Fruit fly (Drosophila melanogaster) whole organism, adult: ENCODE measurements around the gene CG16854.
A peak's percentile ranks its signal among the peaks of the same experiment; 100 is the strongest.

Experiments
- CG11617 ChIP-seq: fragments of 200-800 bp; sonication (Bioruptor generic); optimal IDR thresholded peaks from 2 replicates; lab custom pipeline; 2017; ENCODE audit warnings: mild to moderate bottlenecking, missing biosample characterization, missing genetic modification reagents, missing genetic modification characterization
- CG12768 ChIP-seq: fragments of 200-800 bp; sonication (Bioruptor generic); optimal IDR thresholded peaks from 2 replicates; lab custom pipeline; 2017; ENCODE audit warnings: missing biosample characterization, missing genetic modification characterization, mild to moderate bottlenecking, moderate library complexity, missing genetic modification reagents
- CG14711 ChIP-seq: fragments of 200-800 bp; sonication (Bioruptor generic); optimal IDR thresholded peaks from 2 replicates; lab custom pipeline; 2018; ENCODE audit warnings: missing biosample characterization, mild to moderate bottlenecking, missing genetic modification characterization, moderate library complexity
- CG1620 ChIP-seq: fragments of 200-800 bp; sonication (Bioruptor generic); optimal IDR thresholded peaks from 2 replicates; lab custom pipeline; 2016; ENCODE audit warnings: missing biosample characterization, missing genetic modification characterization
- CG33017 ChIP-seq: fragments of 200-800 bp; sonication (Bioruptor generic); optimal IDR thresholded peaks from 2 replicates; lab custom pipeline; 2018; ENCODE audit warnings: missing biosample characterization, mild to moderate bottlenecking, missing genetic modification characterization, moderate library complexity
- CG5204 ChIP-seq: fragments of 200-800 bp; sonication (Bioruptor generic); optimal IDR thresholded peaks from 2 replicates; lab custom pipeline; 2016; ENCODE audit warnings: missing biosample characterization, missing genetic modification characterization
- CG7045 ChIP-seq: fragments of 200-800 bp; sonication (Bioruptor generic); optimal IDR thresholded peaks from 2 replicates; lab custom pipeline; 2017; ENCODE audit warnings: missing biosample characterization, mild to moderate bottlenecking, missing genetic modification characterization
- CG7101 ChIP-seq: fragments of 200-800 bp; sonication (Bioruptor generic); optimal IDR thresholded peaks from 2 replicates; lab custom pipeline; 2018; ENCODE audit warnings: missing biosample characterization, mild to moderate bottlenecking, missing genetic modification characterization, moderate library complexity
- Clk ChIP-seq: fragments of 200-800 bp; sonication (Bioruptor generic); optimal IDR thresholded peaks from 2 replicates; lab custom pipeline; 2017; ENCODE audit warnings: missing biosample characterization, missing genetic modification characterization
- Crg-1 ChIP-seq: fragments of 200-800 bp; sonication (Bioruptor generic); optimal IDR thresholded peaks from 2 replicates; lab custom pipeline; 2016; ENCODE audit warnings: missing biosample characterization, missing genetic modification characterization
- Hr96 ChIP-seq: fragments of 200-800 bp; sonication (Bioruptor generic); optimal IDR thresholded peaks from 2 replicates; lab custom pipeline; 2016; ENCODE audit warnings: missing biosample characterization, missing genetic modification characterization
- Mnt ChIP-seq: fragments of 200-800 bp; sonication (Bioruptor generic); optimal IDR thresholded peaks from 2 replicates; lab custom pipeline; 2016; ENCODE audit warnings: missing biosample characterization, mild to moderate bottlenecking, missing genetic modification characterization
- bab1 ChIP-seq: fragments of 200-800 bp; sonication (Bioruptor generic); optimal IDR thresholded peaks from 3 replicates; lab custom pipeline; 2019; ENCODE audit warnings: missing biosample characterization, mild to moderate bottlenecking, missing genetic modification characterization, moderate library complexity
- cic ChIP-seq: fragments of 200-800 bp; sonication (Bioruptor generic); optimal IDR thresholded peaks from 2 replicates; lab custom pipeline; 2017; ENCODE audit warnings: missing biosample characterization, mild to moderate bottlenecking, missing genetic modification characterization, moderate library complexity
- cnc ChIP-seq, 2 experiments: fragments of >200 bp; optimal IDR thresholded peaks; 2 replicates each; lab custom pipeline; 2017
- kay ChIP-seq: fragments of 200-800 bp; sonication (Bioruptor generic); peaks from one replicate; lab custom pipeline; 2016; ENCODE audit warnings: missing biosample characterization, missing genetic modification characterization, borderline replicate concordance
- ovo ChIP-seq: fragments of 200-800 bp; sonication (Bioruptor generic); optimal IDR thresholded peaks from 2 replicates; lab custom pipeline; 2016; ENCODE audit warnings: missing biosample characterization, missing genetic modification characterization
- pad ChIP-seq: fragments of 200-800 bp; sonication (Bioruptor generic); optimal IDR thresholded peaks from 3 replicates; lab custom pipeline; 2017; ENCODE audit warnings: missing biosample characterization, missing genetic modification characterization, mild to moderate bottlenecking, moderate library complexity, missing genetic modification reagents
- tj ChIP-seq: fragments of 200-800 bp; sonication (Bioruptor generic); optimal IDR thresholded peaks from 3 replicates; lab custom pipeline; 2017; ENCODE audit warnings: missing biosample characterization, mild to moderate bottlenecking, missing genetic modification characterization, moderate library complexity
- toe ChIP-seq: fragments of 200-800 bp; sonication (Bioruptor generic); optimal IDR thresholded peaks from 2 replicates; lab custom pipeline; 2016; ENCODE audit warnings: missing biosample characterization, missing genetic modification characterization

Gene CG16854

dm6 chr2L:11065106-11065878, 21.2 kb upstream of the CG16854 start:
- TF ChIP-seq cic (GFP tag; lab: Kevin White, UChicago) (peak; percentile 68), CG33017 (tag; lab: Kevin White, UChicago) (peak; percentile 86), kay (GFP tag; lab: Kevin White, UChicago) (peak; percentile 94), CG7101 (tag; lab: Kevin White, UChicago) (peak; percentile 85), CG12768 (GFP tag; lab: Kevin White, UChicago) (peak; percentile 72), cnc (optimal IDR thresholded peaks at IDR 0.05; lab: Kevin White, UChicago) (peak in 1 of 2 experiments; percentile 18), CG11617 (GFP tag; lab: Kevin White, UChicago) (peak; percentile 89), CG14711 (tag; lab: Kevin White, UChicago) (peak; percentile 82), Clk (no peak), ovo (GFP tag; lab: Kevin White, UChicago) (peak; percentile 70), Hr96 (GFP tag; lab: Kevin White, UChicago) (peak; percentile 2), CG1620 (GFP tag; lab: Kevin White, UChicago) (peak; percentile 53), CG7045 (peak; percentile 58), bab1 (peak; percentile 91), Mnt (GFP tag; lab: Kevin White, UChicago) (peak; percentile 52), CG5204 (GFP tag; lab: Kevin White, UChicago) (peak; percentile 52), pad (GFP tag; lab: Kevin White, UChicago) (peak; percentile 69), Crg-1 (peak; percentile 35), tj (GFP tag; lab: Kevin White, UChicago) (peak; percentile 76), toe (GFP tag; lab: Kevin White, UChicago) (peak; percentile 45)

- TF ChIP-seq bab1, result no peak
- no peak for TF ChIP-seq Crg-1
- peak; percentile 55 for TF ChIP-seq CG5204 (GFP tag; lab: Kevin White, UChicago)
- TF ChIP-seq Hr96 (GFP tag; lab: Kevin White, UChicago), result peak; percentile 62
- TF ChIP-seq CG12768 (GFP tag; lab: Kevin White, UChicago), result no peak
- peak; percentile 39 for TF ChIP-seq CG14711 (tag; lab: Kevin White, UChicago)
- TF ChIP-seq pad (GFP tag; lab: Kevin White, UChicago), result peak; percentile 71
- no peak for TF ChIP-seq CG1620 (GFP tag; lab: Kevin White, UChicago)
- TF ChIP-seq cic (GFP tag; lab: Kevin White, UChicago), result no peak
- TF ChIP-seq cnc (optimal IDR thresholded peaks at IDR 0.05; lab: Kevin White, UChicago), result peak in 1 of 2 experiments; percentile 46
- no peak for TF ChIP-seq kay (GFP tag; lab: Kevin White, UChicago)
- TF ChIP-seq Mnt (GFP tag; lab: Kevin White, UChicago), result no peak
- no peak for TF ChIP-seq CG7045
- no peak for TF ChIP-seq CG33017 (tag; lab: Kevin White, UChicago)
- TF ChIP-seq CG11617 (GFP tag; lab: Kevin White, UChicago), result no peak
- TF ChIP-seq CG7101 (tag; lab: Kevin White, UChicago), result no peak
- TF ChIP-seq tj (GFP tag; lab: Kevin White, UChicago), result no peak
- peak; percentile 44 for TF ChIP-seq ovo (GFP tag; lab: Kevin White, UChicago)
- TF ChIP-seq Clk, result no peak
- TF ChIP-seq toe (GFP tag; lab: Kevin White, UChicago), result no peak
Observed at dm6 chr2L:11065932-11066823, 20.3 kb upstream of the CG16854 start.

- no peak for TF ChIP-seq pad (GFP tag; lab: Kevin White, UChicago)
- no peak for TF ChIP-seq Hr96 (GFP tag; lab: Kevin White, UChicago)
- peak; percentile 62 for TF ChIP-seq ovo (GFP tag; lab: Kevin White, UChicago)
- TF ChIP-seq CG14711 (tag; lab: Kevin White, UChicago), result no peak
- no peak for TF ChIP-seq Crg-1
- TF ChIP-seq tj (GFP tag; lab: Kevin White, UChicago), result peak; percentile 57
- TF ChIP-seq cnc (optimal IDR thresholded peaks at IDR 0.05; lab: Kevin White, UChicago), result no peak
- no peak for TF ChIP-seq toe (GFP tag; lab: Kevin White, UChicago)
- peak; percentile 44 for TF ChIP-seq CG33017 (tag; lab: Kevin White, UChicago)
- peak; percentile 53 for TF ChIP-seq Mnt (GFP tag; lab: Kevin White, UChicago)
- no peak for TF ChIP-seq CG1620 (GFP tag; lab: Kevin White, UChicago)
- TF ChIP-seq CG7101 (tag; lab: Kevin White, UChicago), result no peak
- peak; percentile 16 for TF ChIP-seq CG11617 (GFP tag; lab: Kevin White, UChicago)
- TF ChIP-seq CG5204 (GFP tag; lab: Kevin White, UChicago), result no peak
- TF ChIP-seq cic (GFP tag; lab: Kevin White, UChicago), result peak; percentile 89
- no peak for TF ChIP-seq kay (GFP tag; lab: Kevin White, UChicago)
- no peak for TF ChIP-seq Clk
- no peak for TF ChIP-seq CG7045
- TF ChIP-seq bab1, result no peak
- TF ChIP-seq CG12768 (GFP tag; lab: Kevin White, UChicago), result peak; percentile 16
Observed at dm6 chr2L:11066887-11067459, 19.5 kb upstream of the CG16854 start, which contains the start of gene Samuel. TSS of gene Samuel (minus strand) at chr2L:11066998.

dm6 chr2L:11067970-11068369, 18.6 kb upstream of the CG16854 start:
- TF ChIP-seq kay (GFP tag; lab: Kevin White, UChicago) (no peak), toe (GFP tag; lab: Kevin White, UChicago) (no peak), CG12768 (GFP tag; lab: Kevin White, UChicago) (no peak), CG14711 (tag; lab: Kevin White, UChicago) (no peak), cnc (optimal IDR thresholded peaks at IDR 0.05; lab: Kevin White, UChicago) (no peak), CG7045 (no peak), CG11617 (GFP tag; lab: Kevin White, UChicago) (no peak), Hr96 (GFP tag; lab: Kevin White, UChicago) (no peak), ovo (GFP tag; lab: Kevin White, UChicago) (no peak), CG5204 (GFP tag; lab: Kevin White, UChicago) (no peak), Clk (no peak)
